Fruit fly (Drosophila melanogaster) whole organism, embryonic: Measurements from ENCODE around the gene srl.
A peak's percentile ranks its signal among the peaks of the same experiment; 100 is the strongest.

Source experiments
- B-H1 ChIP-seq: fragments of 200-800 bp; sonication (Bioruptor generic); IDR thresholded peaks from 3 replicates; pipeline ENCODE4 v1.3.6; 2022; ENCODE audit warnings: missing biosample characterization, missing genetic modification characterization
- Bdp1 ChIP-seq: fragments of 200-800 bp; sonication (Bioruptor generic); optimal IDR thresholded peaks from 3 replicates; lab custom pipeline; 2016; ENCODE audit warnings: missing biosample characterization, missing genetic modification characterization
- BtbVII ChIP-seq: fragments of 200-800 bp; sonication (Bioruptor generic); optimal IDR thresholded peaks from 3 replicates; lab custom pipeline; 2017; ENCODE audit warnings: missing biosample characterization, mild to moderate bottlenecking, missing genetic modification characterization
- CG10431 ChIP-seq: fragments of 200-800 bp; sonication (Bioruptor generic); optimal IDR thresholded peaks from 3 replicates; lab custom pipeline; 2018; ENCODE audit warnings: missing biosample characterization, mild to moderate bottlenecking, missing genetic modification characterization
- CG10654 ChIP-seq: fragments of 200-800 bp; sonication (Bioruptor generic); optimal IDR thresholded peaks from 2 replicates; lab custom pipeline; 2016; ENCODE audit warnings: missing biosample characterization, missing genetic modification characterization
- CG11560 ChIP-seq: fragments of 200-800 bp; sonication (Bioruptor generic); IDR thresholded peaks from 3 replicates; pipeline ENCODE4 v1.3.6; 2022; ENCODE audit warnings: missing biosample characterization, missing genetic modification characterization
- CG12659 ChIP-seq: fragments of 200-800 bp; sonication (Bioruptor generic); optimal IDR thresholded peaks from 3 replicates; lab custom pipeline; 2017; ENCODE audit warnings: mild to moderate bottlenecking, missing biosample characterization, missing genetic modification reagents, missing genetic modification characterization
- CG12942 ChIP-seq: fragments of 200-800 bp; sonication (Bioruptor generic); optimal IDR thresholded peaks from 3 replicates; lab custom pipeline; 2016; ENCODE audit warnings: missing biosample characterization, missing genetic modification characterization
- CG16863 ChIP-seq: fragments of 200-800 bp; sonication (Bioruptor generic); optimal IDR thresholded peaks from 3 replicates; lab custom pipeline; 2016; ENCODE audit warnings: missing biosample characterization, missing genetic modification characterization
- CG17328 ChIP-seq: fragments of 200-800 bp; sonication (Bioruptor generic); IDR thresholded peaks from 2 replicates; pipeline ENCODE4 v1.3.6; 2022; ENCODE audit warnings: missing biosample characterization, missing genetic modification characterization
- CG17359 ChIP-seq: fragments of 200-800 bp; sonication (Bioruptor generic); optimal IDR thresholded peaks from 3 replicates; lab custom pipeline; 2018; ENCODE audit warnings: missing biosample characterization, mild to moderate bottlenecking, missing genetic modification characterization, moderate library complexity
- CG17568 ChIP-seq: fragments of 200-800 bp; sonication (Bioruptor generic); optimal IDR thresholded peaks from 2 replicates; lab custom pipeline; 2018; ENCODE audit warnings: missing biosample characterization, mild to moderate bottlenecking, missing genetic modification characterization, moderate library complexity
- CG17802 ChIP-seq: fragments of 200-800 bp; sonication (Bioruptor generic); optimal IDR thresholded peaks from 2 replicates; lab custom pipeline; 2018; ENCODE audit warnings: missing biosample characterization, mild to moderate bottlenecking, missing genetic modification characterization, moderate library complexity
- CG30431 ChIP-seq: fragments of 200-800 bp; sonication (Bioruptor generic); optimal IDR thresholded peaks from 2 replicates; lab custom pipeline; 2017; ENCODE audit warnings: missing biosample characterization, missing genetic modification characterization
- CG3163 ChIP-seq: fragments of 200-800 bp; sonication (Bioruptor generic); optimal IDR thresholded peaks from 3 replicates; lab custom pipeline; 2016; ENCODE audit warnings: missing biosample characterization, missing genetic modification characterization
- CG43689 ChIP-seq: fragments of 200-800 bp; sonication (Bioruptor generic); IDR thresholded peaks from 2 replicates; pipeline ENCODE4 v1.3.6; 2022; ENCODE audit warnings: missing biosample characterization, missing genetic modification characterization
- CG5953 ChIP-seq: fragments of 200-800 bp; sonication (Bioruptor generic); IDR thresholded peaks from 2 replicates; pipeline ENCODE4 v1.3.6; 2022; ENCODE audit warnings: missing biosample characterization, missing genetic modification characterization
- CG6254 ChIP-seq: fragments of 200-800 bp; sonication (Bioruptor generic); optimal IDR thresholded peaks from 3 replicates; lab custom pipeline; 2017; ENCODE audit warnings: mild to moderate bottlenecking, missing biosample characterization, missing genetic modification reagents, missing genetic modification characterization
- CG6683 ChIP-seq: fragments of 200-800 bp; sonication (Bioruptor generic); optimal IDR thresholded peaks from 2 replicates; lab custom pipeline; 2017; ENCODE audit warnings: missing biosample characterization, mild to moderate bottlenecking, missing genetic modification characterization, missing genetic modification reagents
- CG7271 ChIP-seq: fragments of 200-800 bp; sonication (Bioruptor generic); optimal IDR thresholded peaks from 2 replicates; lab custom pipeline; 2018; ENCODE audit warnings: missing biosample characterization, mild to moderate bottlenecking, missing genetic modification characterization, moderate library complexity
- CG7556 ChIP-seq: fragments of 200-800 bp; sonication (Bioruptor generic); optimal IDR thresholded peaks from 2 replicates; lab custom pipeline; 2017; ENCODE audit warnings: missing biosample characterization, mild to moderate bottlenecking, missing genetic modification characterization
- CG7928 ChIP-seq: fragments of 200-800 bp; sonication (Bioruptor generic); optimal IDR thresholded peaks from 2 replicates; lab custom pipeline; 2017; ENCODE audit warnings: missing biosample characterization, mild to moderate bottlenecking, missing genetic modification characterization
- CG7963 ChIP-seq: fragments of 200-800 bp; sonication (Bioruptor generic); IDR thresholded peaks from 3 replicates; pipeline ENCODE4 v1.3.6; 2022; ENCODE audit warnings: missing biosample characterization, missing genetic modification characterization; ENCODE audit not compliant: partially characterized antibody
- CG9437 ChIP-seq: fragments of 200-800 bp; sonication (Bioruptor generic); optimal IDR thresholded peaks from 2 replicates; lab custom pipeline; 2018; ENCODE audit warnings: missing biosample characterization, mild to moderate bottlenecking, missing genetic modification characterization
- CG9609 ChIP-seq: fragments of 200-800 bp; sonication (Bioruptor generic); optimal IDR thresholded peaks from 3 replicates; lab custom pipeline; 2016; ENCODE audit warnings: missing biosample characterization, missing genetic modification characterization
- Dip2 ChIP-seq: fragments of 200-800 bp; sonication (Bioruptor generic); IDR thresholded peaks from 2 replicates; pipeline ENCODE4 v1.3.6; 2022; ENCODE audit warnings: missing biosample characterization, missing genetic modification characterization
- ERR ChIP-seq: fragments of 200-800 bp; sonication (Bioruptor generic); optimal IDR thresholded peaks from 2 replicates; lab custom pipeline; 2016; ENCODE audit warnings: missing biosample characterization, missing genetic modification characterization
- HLH4C ChIP-seq: fragments of 200-800 bp; sonication (Bioruptor generic); IDR thresholded peaks from 3 replicates; pipeline ENCODE4 v1.3.6; 2022; ENCODE audit warnings: missing biosample characterization, missing genetic modification characterization; ENCODE audit not compliant: partially characterized antibody
- Max ChIP-seq: fragments of 200-800 bp; sonication (Bioruptor generic); optimal IDR thresholded peaks from 2 replicates; lab custom pipeline; 2016; ENCODE audit warnings: missing biosample characterization, mild to moderate bottlenecking, missing genetic modification characterization
- Nf-YC ChIP-seq: fragments of 200-800 bp; optimal IDR thresholded peaks from 3 replicates; lab custom pipeline; 2019; ENCODE audit warnings: missing biosample characterization, mild to moderate bottlenecking, missing genetic modification characterization, moderate library complexity
- Oaz ChIP-seq: fragments of 200-800 bp; sonication (Bioruptor generic); IDR thresholded peaks from 2 replicates; pipeline ENCODE4 v1.3.6; 2022; ENCODE audit warnings: missing biosample characterization, missing genetic modification characterization
- Tbp ChIP-seq: fragments of >200 bp; optimal IDR thresholded peaks from 2 replicates; lab custom pipeline; 2018; ENCODE audit warnings: missing biosample characterization, missing genetic modification characterization
- bab2 ChIP-seq: fragments of 200-800 bp; sonication (Bioruptor generic); optimal IDR thresholded peaks from 2 replicates; lab custom pipeline; 2016; ENCODE audit warnings: missing biosample characterization, missing genetic modification characterization
- caup ChIP-seq: fragments of 200-800 bp; sonication (Bioruptor generic); optimal IDR thresholded peaks from 3 replicates; lab custom pipeline; 2017; ENCODE audit warnings: missing biosample characterization, mild to moderate bottlenecking, missing genetic modification characterization, moderate library complexity; ENCODE audit not compliant: severe bottlenecking
- chinmo ChIP-seq: fragments of 200-800 bp; sonication (Bioruptor generic); IDR thresholded peaks from 4 replicates; pipeline ENCODE4 v1.3.6; 2022; ENCODE audit warnings: missing biosample characterization, missing genetic modification characterization; ENCODE audit not compliant: partially characterized antibody
- corto ChIP-seq: fragments of 200-800 bp; sonication (Bioruptor generic); optimal IDR thresholded peaks from 2 replicates; lab custom pipeline; 2016; ENCODE audit warnings: missing biosample characterization, mild to moderate bottlenecking, missing genetic modification characterization, moderate library complexity
- crc ChIP-seq: fragments of 200-800 bp; sonication (Bioruptor generic); optimal IDR thresholded peaks from 2 replicates; lab custom pipeline; 2016; ENCODE audit warnings: missing biosample characterization, missing genetic modification characterization
- cwo ChIP-seq: fragments of 200-800 bp; sonication (Bioruptor generic); optimal IDR thresholded peaks from 3 replicates; lab custom pipeline; 2017; ENCODE audit warnings: missing biosample characterization, missing genetic modification characterization, mild to moderate bottlenecking, moderate library complexity, missing genetic modification reagents
- en ChIP-seq: fragments of 200-800 bp; sonication (Bioruptor generic); optimal IDR thresholded peaks from 2 replicates; lab custom pipeline; 2016; ENCODE audit warnings: missing biosample characterization, missing genetic modification characterization
- eve ChIP-seq, 2 experiments: fragments of >200 bp; optimal IDR thresholded peaks; 2 replicates each; lab custom pipeline; 2017; ENCODE audit warnings: missing biosample characterization in 2 of 2, missing genetic modification characterization in 2 of 2
- eyg ChIP-seq: fragments of 200-800 bp; sonication (Bioruptor generic); optimal IDR thresholded peaks from 3 replicates; lab custom pipeline; 2016; ENCODE audit warnings: missing biosample characterization, missing genetic modification characterization
- fd102C ChIP-seq: fragments of 200-800 bp; sonication (Bioruptor generic); optimal IDR thresholded peaks from 2 replicates; lab custom pipeline; 2018; ENCODE audit warnings: missing biosample characterization, mild to moderate bottlenecking, missing genetic modification characterization, moderate library complexity
- fd96Cb ChIP-seq: fragments of 200-800 bp; sonication (Bioruptor generic); optimal IDR thresholded peaks from 2 replicates; lab custom pipeline; 2018; ENCODE audit warnings: missing biosample characterization, mild to moderate bottlenecking, missing genetic modification characterization, moderate library complexity
- grn ChIP-seq: fragments of 200-800 bp; sonication (Bioruptor generic); optimal IDR thresholded peaks from 3 replicates; lab custom pipeline; 2017; ENCODE audit warnings: missing biosample characterization, missing genetic modification characterization
- h ChIP-seq: fragments of >200 bp; optimal IDR thresholded peaks from 2 replicates; lab custom pipeline; 2017
- p53 ChIP-seq: fragments of 200-800 bp; sonication (Bioruptor generic); optimal IDR thresholded peaks from 2 replicates; lab custom pipeline; 2016; ENCODE audit warnings: missing biosample characterization, missing genetic modification characterization
- peb ChIP-seq: fragments of 200-800 bp; sonication (Bioruptor generic); IDR thresholded peaks from 2 replicates; pipeline ENCODE4 v1.3.6; 2022; ENCODE audit warnings: missing biosample characterization, missing genetic modification characterization
- toy ChIP-seq: fragments of 200-800 bp; sonication (Bioruptor generic); IDR thresholded peaks from 2 replicates; pipeline ENCODE4 v1.3.6; 2022; ENCODE audit warnings: missing biosample characterization, missing genetic modification characterization
- ttk ChIP-seq: fragments of 200-800 bp; sonication (Bioruptor generic); IDR thresholded peaks from 2 replicates; pipeline ENCODE4 v2.1.2; 2022; ENCODE audit warnings: missing biosample characterization, missing genetic modification characterization
- yki ChIP-seq: fragments of >200 bp; optimal IDR thresholded peaks from 3 replicates; lab custom pipeline; 2018

The srl gene

DNA sequence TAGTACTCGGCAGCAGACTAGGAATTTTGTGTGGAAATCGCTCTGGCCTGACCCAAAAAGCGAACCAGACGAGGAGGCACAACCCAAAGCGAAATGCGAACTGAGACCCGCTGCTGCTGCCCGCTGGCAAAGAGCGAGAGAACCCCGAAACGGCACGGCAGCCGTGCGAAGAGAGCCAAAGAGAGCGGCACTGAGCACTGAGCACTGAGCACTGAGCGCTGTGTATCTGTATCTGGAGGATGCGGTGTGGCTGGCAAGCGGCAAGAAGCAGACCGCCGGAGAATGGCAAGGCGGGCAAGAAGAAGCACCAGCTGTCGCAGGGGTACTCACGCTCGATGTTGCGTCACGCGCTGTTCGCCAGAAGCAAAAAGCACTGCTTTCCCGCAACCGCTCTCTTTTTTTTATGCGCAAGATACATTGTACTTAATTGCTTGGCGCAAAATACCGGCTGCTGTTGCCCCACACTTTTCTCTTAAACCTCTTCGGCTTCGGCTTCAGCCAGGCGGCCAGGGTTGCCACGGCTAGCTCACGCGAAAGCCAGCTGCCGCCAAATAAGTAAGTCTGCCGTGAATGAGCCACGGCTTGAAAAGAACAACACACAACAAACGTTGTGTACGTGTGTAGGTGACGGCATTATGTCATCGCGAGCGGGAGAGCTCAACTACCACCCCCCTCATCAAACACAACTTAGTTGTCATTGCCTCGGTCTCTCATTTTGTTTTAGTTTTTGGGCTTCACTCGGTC lies 24.2 kb upstream of the srl start (continued):
- TF ChIP-seq Bdp1 (GFP tag; lab: Kevin White, UChicago) (no peak), CG43689 (GFP tag; lab: Robert Waterston, UW) (no peak), en (no peak), fd102C (no peak), CG7556 (GFP tag; lab: Kevin White, UChicago) (no peak), CG3163 (peak; percentile 98), CG17568 (GFP tag; lab: Kevin White, UChicago) (peak; percentile 66), CG12942 (GFP tag; lab: Kevin White, UChicago) (no peak), CG16863 (GFP tag; lab: Kevin White, UChicago) (no peak), fd96Cb (tag; lab: Kevin White, UChicago) (no peak), CG17328 (GFP tag; lab: Robert Waterston, UW) (peak; percentile 50; the same call in 1 of the 2 replicates), chinmo (GFP tag; lab: Robert Waterston, UW) (0 out of 4 replicates have a peak, but pooled peaks have one; percentile 79), caup (GFP tag; lab: Kevin White, UChicago) (peak; percentile 4), p53 (GFP tag; lab: Kevin White, UChicago) (no peak), ttk (no peak), yki (lab: Kevin White, UChicago) (peak; percentile 93), CG5953 (GFP tag; lab: Robert Waterston, UW) (0 out of 2 replicates have a peak, but pooled peaks have one; percentile 26), CG30431 (GFP tag; lab: Kevin White, UChicago) (no peak), grn (GFP tag; lab: Kevin White, UChicago) (no peak), eyg (GFP tag; lab: Kevin White, UChicago) (peak; percentile 2), CG9609 (GFP tag; lab: Kevin White, UChicago) (no peak), CG17359 (no peak), CG6254 (GFP tag; lab: Kevin White, UChicago) (no peak), crc (no peak), CG11560 (tag; lab: Robert Waterston, UW) (no peak), CG12659 (GFP tag; lab: Kevin White, UChicago) (peak; percentile 41), Tbp (no peak), Max (peak; percentile 51), Dip2 (GFP tag; lab: Robert Waterston, UW) (no peak), peb (GFP tag; lab: Robert Waterston, UW) (no peak), eve (GFP tag; optimal IDR thresholded peaks at IDR 0.05; lab: Kevin White, UChicago) (no peak), bab2 (GFP tag; lab: Kevin White, UChicago) (no peak), Oaz (GFP tag; lab: Robert Waterston, UW) (no peak), cwo (GFP tag; lab: Kevin White, UChicago) (peak; percentile 15), BtbVII (GFP tag; lab: Kevin White, UChicago) (peak; percentile 57), CG7271 (tag; lab: Kevin White, UChicago) (no peak), toy (no peak; the same call in 1 of the 2 replicates), HLH4C (peak; percentile 54; the same call in 2 of the 3 replicates), B-H1 (GFP tag; lab: Robert Waterston, UW) (no peak; the same call in 2 of the 3 replicates), corto (GFP tag; lab: Kevin White, UChicago) (peak; percentile 80), ERR (GFP tag; lab: Kevin White, UChicago) (no peak), Nf-YC (tag; lab: Kevin White, UChicago) (peak; percentile 17), CG17802 (tag; lab: Kevin White, UChicago) (no peak), CG7928 (GFP tag; lab: Kevin White, UChicago) (no peak), CG7963 (GFP tag; lab: Robert Waterston, UW) (peak; percentile 46; the same call in 1 of the 3 replicates), h (lab: Kevin White, UChicago) (no peak), CG6683 (peak; percentile 34), CG9437 (GFP tag; lab: Kevin White, UChicago) (no peak), CG10654 (GFP tag; lab: Kevin White, UChicago) (no peak), CG10431 (peak; percentile 73)
